Fruit fly (Drosophila melanogaster): Measurements from ENCODE around the gene Pkc98E.

dm6 chr3R:29089662-29090007 is 50.7 kb downstream of the Pkc98E start:
- TF ChIP-seq ttk (optimal IDR thresholded peaks at IDR 0.05), result no peak
- TF ChIP-seq psq (optimal IDR thresholded peaks at IDR 0.05), result no peak
- TF ChIP-seq h (optimal IDR thresholded peaks at IDR 0.05), result no peak
- no peak for TF ChIP-seq Sin3A (optimal IDR thresholded peaks at IDR 0.05)
- no peak for TF ChIP-seq insv (optimal IDR thresholded peaks at IDR 0.05)
